Comparison of ENCODE assay signal across 5 fruit fly cellular contexts in the genomic region with DNA sequence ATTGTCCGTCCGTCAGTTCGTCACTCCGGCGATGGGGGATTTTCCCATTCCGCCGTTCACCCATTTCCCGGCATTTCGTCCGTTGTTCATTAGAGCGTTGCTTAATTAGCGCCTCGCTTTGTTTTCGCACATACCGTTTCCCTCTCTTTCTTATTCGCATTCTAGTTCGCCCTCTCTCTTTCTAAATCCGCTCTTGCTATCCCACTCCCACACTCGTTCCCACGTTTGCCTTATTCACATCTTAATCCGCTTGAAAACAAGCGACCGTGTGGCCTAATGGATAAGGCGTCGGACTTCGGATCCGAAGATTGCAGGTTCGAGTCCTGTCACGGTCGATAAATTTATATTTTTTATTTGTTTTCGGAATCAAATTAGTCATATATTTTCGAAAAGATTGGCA.
TF ChIP-seq lines count a peak whose summit lies in the region.

No protein-coding gene starts in this region.

- TF ChIP-seq CTCF in whole organism, embryonic (GFP tag; optimal IDR thresholded peaks at IDR 0.05; lab: Kevin White, UChicago): no peak

TF ChIP-seq in whole organism, 6 proteins besides CTCF, POLR2A, EP300 and RAD21:
- no peak for TF ChIP-seq EcR (GFP tag; optimal IDR thresholded peaks at IDR 0.05; lab: Kevin White, UChicago)
- TF ChIP-seq CG8478 (optimal IDR thresholded peaks at IDR 0.05; lab: Kevin White, UChicago): peak; percentile 40

TF ChIP-seq in whole organism, embryonic, 481 proteins besides CTCF, POLR2A, EP300 and RAD21:
- TF ChIP-seq gcm (GFP tag; optimal IDR thresholded peaks at IDR 0.05; lab: Kevin White, UChicago) (no peak), CG15601 (tag; optimal IDR thresholded peaks at IDR 0.05; lab: Kevin White, UChicago) (no peak), cas (GFP tag; IDR thresholded peaks at IDR 0.05; lab: Robert Waterston, UW) (no peak), CG3163 (GFP tag; optimal IDR thresholded peaks at IDR 0.05; lab: Kevin White, UChicago) (no peak), emc (GFP tag; optimal IDR thresholded peaks at IDR 0.05; lab: Kevin White, UChicago) (no peak), Bdp1 (GFP tag; optimal IDR thresholded peaks at IDR 0.05; lab: Kevin White, UChicago) (peak; percentile 92), hb (GFP tag; IDR thresholded peaks at IDR 0.05; lab: Robert Waterston, UW; ENCODE audit: partially characterized antibody) (no peak), CG1832 (GFP tag; optimal IDR thresholded peaks at IDR 0.05; lab: Kevin White, UChicago) (peak; percentile 16), CG16779 (GFP tag; IDR thresholded peaks at IDR 0.05; lab: Robert Waterston, UW) (no peak), CG5180 (GFP tag; optimal IDR thresholded peaks at IDR 0.05; lab: Kevin White, UChicago) (no peak), CG16813 (GFP tag; IDR thresholded peaks at IDR 0.05; lab: Robert Waterston, UW; ENCODE audit: partially characterized antibody) (peak; percentile 30; the same call in 1 of the 3 replicates), Lpt (GFP tag; optimal IDR thresholded peaks at IDR 0.05; lab: Kevin White, UChicago) (no peak)

TF ChIP-seq in whole organism, prepupa, 60 proteins besides CTCF, POLR2A, EP300 and RAD21:
- peak; percentile 4 for TF ChIP-seq CG1621 (tag; optimal IDR thresholded peaks at IDR 0.05; lab: Kevin White, UChicago)
- no peak for TF ChIP-seq achi (GFP tag; optimal IDR thresholded peaks at IDR 0.05; lab: Kevin White, UChicago)
- TF ChIP-seq Eip78C (GFP tag; lab: Kevin White, UChicago): peak; percentile 15

TF ChIP-seq in whole organism, pupa, 21 proteins besides CTCF, POLR2A, EP300 and RAD21:
- TF ChIP-seq CG8301 (tag; optimal IDR thresholded peaks at IDR 0.05; lab: Kevin White, UChicago) (no peak), CG4496 (GFP tag; IDR thresholded peaks at IDR 0.05; lab: Robert Waterston, UW) (peak; percentile 21; the same call in 1 of the 3 replicates)

TF ChIP-seq in whole organism, wandering third instar larva, 38 proteins besides CTCF, POLR2A, EP300 and RAD21:
- TF ChIP-seq CG32264 (GFP tag; optimal IDR thresholded peaks at IDR 0.05; lab: Kevin White, UChicago) (no peak), Rel (GFP tag; optimal IDR thresholded peaks at IDR 0.05; lab: Kevin White, UChicago) (no peak), Rel (tag; optimal IDR thresholded peaks at IDR 0.05; lab: Kevin White, UChicago) (peak; percentile 39)
TF ChIP-seq in whole organism, wandering third instar larva: peak in this region for 1.
